Worm (Caenorhabditis elegans) whole organism, L1 larva: ENCODE measurements around the gene ZK829.1.

ENCODE experiments used
- ceh-82 ChIP-seq, 3 experiments: fragments of 150-350 bp in 1 of 3; sonication (generic microtip) in 2 of 3; optimal IDR thresholded peaks; 2 replicates each; lab custom pipeline; 2014 to 2017; ENCODE audit warnings: missing biosample characterization in 3 of 3, missing genetic modification characterization in 3 of 3
- dpl-1 ChIP-seq, 3 experiments: fragments of 150-350 bp in 2 of 3; sonication (generic microtip) in 1 of 3; optimal IDR thresholded peaks; 2 replicates each; lab custom pipeline; 2014 to 2017; ENCODE audit warnings: missing biosample characterization in 3 of 3, missing genetic modification characterization in 3 of 3, missing genetic modification reagents in 3 of 3
- fos-1 ChIP-seq: fragments of 150-350 bp; optimal IDR thresholded peaks from 2 replicates; lab custom pipeline; 2014; ENCODE audit warnings: missing biosample characterization, missing genetic modification characterization
- lin-15B ChIP-seq: fragments of 150-350 bp; sonication (generic microtip); optimal IDR thresholded peaks from 3 replicates; lab custom pipeline; 2014; ENCODE audit warnings: missing biosample characterization, missing genetic modification characterization
- nhr-28 ChIP-seq: fragments of 150-350 bp; optimal IDR thresholded peaks from 2 replicates; lab custom pipeline; 2014; ENCODE audit warnings: missing biosample characterization, missing genetic modification characterization
- nhr-77 ChIP-seq: fragments of 150-350 bp; optimal IDR thresholded peaks from 2 replicates; lab custom pipeline; 2014; ENCODE audit warnings: missing biosample characterization, missing genetic modification characterization
- nhr-85 ChIP-seq: sonication (generic microtip); peaks from one replicate; lab custom pipeline; 2016; ENCODE audit warnings: missing genetic modification characterization, inconsistent platforms, missing compliant biosample characterization
- tbx-2 ChIP-seq: sonication (generic microtip); optimal IDR thresholded peaks from 2 replicates; lab custom pipeline; 2016; ENCODE audit warnings: missing genetic modification characterization, missing compliant biosample characterization
- unc-130 ChIP-seq: fragments of 150-350 bp; optimal IDR thresholded peaks from 2 replicates; lab custom pipeline; 2017; ENCODE audit warnings: missing biosample characterization, missing genetic modification characterization, inconsistent platforms
- unc-62 ChIP-seq: fragments of 150-350 bp; optimal IDR thresholded peaks from 2 replicates; lab custom pipeline; 2014; ENCODE audit warnings: missing biosample characterization, missing genetic modification reagents, missing genetic modification characterization

- TF ChIP-seq nhr-28 (tag; lab: Kevin White, UChicago): no peak
- TF ChIP-seq unc-130 (tag; lab: Kevin White, UChicago): no peak
- TF ChIP-seq nhr-77 (tag; lab: Kevin White, UChicago): no peak
- no peak for TF ChIP-seq fos-1 (tag; lab: Kevin White, UChicago)
- TF ChIP-seq ceh-82 (tag; optimal IDR thresholded peaks at IDR 0.05; lab: Kevin White, UChicago): no peak
- peak; percentile 45 for TF ChIP-seq nhr-85 (tag; lab: Kevin White, UChicago)
- TF ChIP-seq unc-62 (GFP tag; lab: Kevin White, UChicago): no peak
- TF ChIP-seq dpl-1 (GFP tag; optimal IDR thresholded peaks at IDR 0.05; lab: Kevin White, UChicago): no peak
- no peak for TF ChIP-seq lin-15B (tag; lab: Kevin White, UChicago)
- no peak for TF ChIP-seq tbx-2 (tag; lab: Kevin White, UChicago)
Observed at ce11 chrIV:11902832-11903231, 39.4 kb downstream of the ZK829.1 start.
